Worm (Caenorhabditis elegans): ENCODE measurements around the gene fbxa-138.
A peak's percentile ranks its signal among the peaks of the same experiment; 100 is the strongest.

The fbxa-138 gene

ce11 chrIII:1384092-1384491 lies at the start of gene fbxa-138, which contains the start of gene Y82E9BR.5:
TSS of gene fbxa-138 (minus strand) at chrIII:1384252.
TSS of gene Y82E9BR.5 (plus strand) at chrIII:1384370.
- TF ChIP-seq him-1 (tag; optimal IDR thresholded peaks at IDR 0.05) (no peak), dao-5 (tag; optimal IDR thresholded peaks at IDR 0.05) (no peak), W03F9.2 (tag; optimal IDR thresholded peaks at IDR 0.05) (no peak)

- TF ChIP-seq dao-5 (tag; optimal IDR thresholded peaks at IDR 0.05): no peak
- TF ChIP-seq W03F9.2 (tag; optimal IDR thresholded peaks at IDR 0.05): no peak
- no peak for TF ChIP-seq him-1 (tag; optimal IDR thresholded peaks at IDR 0.05)
Observed at ce11 chrIII:1429920-1430437, 45.9 kb upstream of the fbxa-138 start.

- TF ChIP-seq W03F9.2 (tag; optimal IDR thresholded peaks at IDR 0.05) (no peak), him-1 (tag; optimal IDR thresholded peaks at IDR 0.05) (no peak), dao-5 (tag; optimal IDR thresholded peaks at IDR 0.05) (no peak)
Observed at ce11 chrIII:1429275-1429674, 45.2 kb upstream of the fbxa-138 start.

ce11 chrIII:1428448-1428847 lies 44.4 kb upstream of the fbxa-138 start:
- no peak for TF ChIP-seq dao-5 (tag; optimal IDR thresholded peaks at IDR 0.05)
- TF ChIP-seq him-1 (tag; optimal IDR thresholded peaks at IDR 0.05): no peak
- no peak for TF ChIP-seq W03F9.2 (tag; optimal IDR thresholded peaks at IDR 0.05)

ce11 chrIII:1427126-1427525 lies 43.1 kb upstream of the fbxa-138 start, which contains the start of gene lelo-2:
TSS of gene lelo-2 (minus strand) at chrIII:1427226.
- TF ChIP-seq him-1 (tag; optimal IDR thresholded peaks at IDR 0.05) (no peak), dao-5 (tag; optimal IDR thresholded peaks at IDR 0.05) (no peak), W03F9.2 (tag; optimal IDR thresholded peaks at IDR 0.05) (no peak)

ce11 chrIII:1424305-1424704 lies 40.3 kb upstream of the fbxa-138 start:
- peak; percentile 21 for TF ChIP-seq him-1 (tag; optimal IDR thresholded peaks at IDR 0.05)
- TF ChIP-seq W03F9.2 (tag; optimal IDR thresholded peaks at IDR 0.05): peak; percentile 33
- peak; percentile 30 for TF ChIP-seq dao-5 (tag; optimal IDR thresholded peaks at IDR 0.05)

ce11 chrIII:1421436-1421835 lies 37.4 kb upstream of the fbxa-138 start:
- TF ChIP-seq W03F9.2 (tag; optimal IDR thresholded peaks at IDR 0.05) (no peak), him-1 (tag; optimal IDR thresholded peaks at IDR 0.05) (no peak), dao-5 (tag; optimal IDR thresholded peaks at IDR 0.05) (no peak)

ce11 chrIII:1419700-1420356 lies 35.8 kb upstream of the fbxa-138 start:
- TF ChIP-seq W03F9.2 (tag; optimal IDR thresholded peaks at IDR 0.05) (no peak), dao-5 (tag; optimal IDR thresholded peaks at IDR 0.05) (no peak), him-1 (tag; optimal IDR thresholded peaks at IDR 0.05) (no peak)

- TF ChIP-seq dao-5 (tag; optimal IDR thresholded peaks at IDR 0.05) (no peak), W03F9.2 (tag; optimal IDR thresholded peaks at IDR 0.05) (no peak), him-1 (tag; optimal IDR thresholded peaks at IDR 0.05) (no peak)
Observed at ce11 chrIII:1419146-1419636, 35.1 kb upstream of the fbxa-138 start, which contains the start of gene Y82E9BR.3. TSS of gene Y82E9BR.3 (plus strand) at chrIII:1419196.

ce11 chrIII:1418709-1419108 lies 34.7 kb upstream of the fbxa-138 start:
- TF ChIP-seq him-1 (tag; optimal IDR thresholded peaks at IDR 0.05) (peak; percentile 20), dao-5 (tag; optimal IDR thresholded peaks at IDR 0.05) (no peak), W03F9.2 (tag; optimal IDR thresholded peaks at IDR 0.05) (peak; percentile 82)

ce11 chrIII:1417090-1417489 lies 33.0 kb upstream of the fbxa-138 start, which contains the start of gene elc-1:
TSS of gene elc-1 (minus strand) at chrIII:1417190.
- TF ChIP-seq W03F9.2 (tag; optimal IDR thresholded peaks at IDR 0.05) (no peak), him-1 (tag; optimal IDR thresholded peaks at IDR 0.05) (no peak), dao-5 (tag; optimal IDR thresholded peaks at IDR 0.05) (no peak)

- TF ChIP-seq him-1 (tag; optimal IDR thresholded peaks at IDR 0.05) (no peak), dao-5 (tag; optimal IDR thresholded peaks at IDR 0.05) (no peak), W03F9.2 (tag; optimal IDR thresholded peaks at IDR 0.05) (no peak)
Observed at ce11 chrIII:1416571-1416970, 32.5 kb upstream of the fbxa-138 start.

ce11 chrIII:1413890-1414613 lies 30.0 kb upstream of the fbxa-138 start, which contains the start of gene Y82E9BR.14:
TSS of gene Y82E9BR.14 (minus strand) at chrIII:1414116.
- TF ChIP-seq dao-5 (tag; optimal IDR thresholded peaks at IDR 0.05) (no peak), him-1 (tag; optimal IDR thresholded peaks at IDR 0.05) (no peak), W03F9.2 (tag; optimal IDR thresholded peaks at IDR 0.05) (no peak)
